Worm (Caenorhabditis elegans) whole organism, mixed stage, embryonic: ENCODE measurements around the gene F13E9.5.

ENCODE experiments used
- bed-3 ChIP-seq: fragments of 200-800 bp; sonication (Bioruptor generic); optimal IDR thresholded peaks from 3 replicates; lab custom pipeline; 2018; ENCODE audit warnings: mild to moderate bottlenecking, missing genetic modification characterization, moderate library complexity, missing compliant biosample characterization
- blmp-1 ChIP-seq: fragments of 150-350 bp; optimal IDR thresholded peaks from 2 replicates; lab custom pipeline; 2014; ENCODE audit warnings: missing biosample characterization, missing genetic modification characterization
- ceh-39 ChIP-seq: fragments of 150-350 bp; optimal IDR thresholded peaks from 2 replicates; lab custom pipeline; 2014; ENCODE audit warnings: missing biosample characterization, missing genetic modification characterization
- ceh-43 ChIP-seq: fragments of 200-800 bp; sonication (Bioruptor generic); optimal IDR thresholded peaks from 2 replicates; lab custom pipeline; 2018; ENCODE audit warnings: mild to moderate bottlenecking, missing genetic modification characterization, moderate library complexity, missing compliant biosample characterization
- ceh-83 ChIP-seq: fragments of 200-800 bp; sonication (Bioruptor generic); optimal IDR thresholded peaks from 2 replicates; lab custom pipeline; 2018; ENCODE audit warnings: mild to moderate bottlenecking, missing genetic modification characterization, missing compliant biosample characterization
- cnd-1 ChIP-seq: fragments of 200-800 bp; sonication (Bioruptor generic); optimal IDR thresholded peaks from 2 replicates; lab custom pipeline; 2018; ENCODE audit warnings: mild to moderate bottlenecking, missing genetic modification characterization, missing compliant biosample characterization
- drap-1 ChIP-seq: fragments of 200-800 bp; sonication (Bioruptor generic); optimal IDR thresholded peaks from 3 replicates; lab custom pipeline; 2018; ENCODE audit warnings: mild to moderate bottlenecking, missing genetic modification characterization, missing compliant biosample characterization
- elt-1 ChIP-seq: sonication (generic microtip); optimal IDR thresholded peaks from 2 replicates; lab custom pipeline; 2017; ENCODE audit warnings: missing genetic modification characterization, mild to moderate bottlenecking, missing compliant biosample characterization, antibody characterized with exemption, moderate library complexity, borderline replicate concordance; ENCODE audit not compliant: insufficient read depth
- elt-3 ChIP-seq: fragments of 150-350 bp; optimal IDR thresholded peaks from 2 replicates; lab custom pipeline; 2014; ENCODE audit warnings: missing biosample characterization, missing genetic modification characterization
- flh-1 ChIP-seq: fragments of 200-800 bp; sonication (Bioruptor generic); optimal IDR thresholded peaks from 2 replicates; lab custom pipeline; 2018; ENCODE audit warnings: mild to moderate bottlenecking, missing genetic modification characterization, moderate library complexity, missing compliant biosample characterization
- ham-2 ChIP-seq: fragments of 200-800 bp; sonication (Bioruptor generic); optimal IDR thresholded peaks from 2 replicates; lab custom pipeline; 2018; ENCODE audit warnings: mild to moderate bottlenecking, missing genetic modification characterization, missing compliant biosample characterization
- lin-13 ChIP-seq: fragments of 150-350 bp; optimal IDR thresholded peaks from 2 replicates; lab custom pipeline; 2014; ENCODE audit warnings: missing biosample characterization, missing genetic modification characterization
- lin-32 ChIP-seq: fragments of 200-800 bp; sonication (Bioruptor generic); optimal IDR thresholded peaks from 2 replicates; lab custom pipeline; 2018; ENCODE audit warnings: mild to moderate bottlenecking, missing genetic modification characterization, missing compliant biosample characterization
- lsy-2 ChIP-seq: fragments of 150-350 bp; optimal IDR thresholded peaks from 2 replicates; lab custom pipeline; 2014; ENCODE audit warnings: missing biosample characterization, missing genetic modification characterization
- mab-5 ChIP-seq: fragments of 150-350 bp; optimal IDR thresholded peaks from 2 replicates; lab custom pipeline; 2014; ENCODE audit warnings: missing biosample characterization, missing genetic modification characterization
- mep-1 ChIP-seq: fragments of 150-350 bp; optimal IDR thresholded peaks from 2 replicates; lab custom pipeline; 2017; ENCODE audit warnings: missing biosample characterization, missing genetic modification reagents, missing genetic modification characterization, inconsistent platforms
- mls-2 ChIP-seq: sonication (generic microtip); optimal IDR thresholded peaks from 2 replicates; lab custom pipeline; 2016; ENCODE audit warnings: mild to moderate bottlenecking, missing genetic modification characterization, moderate library complexity, missing compliant biosample characterization
- nhr-12 ChIP-seq: fragments of 150-350 bp; optimal IDR thresholded peaks from 2 replicates; lab custom pipeline; 2014; ENCODE audit warnings: missing biosample characterization, missing genetic modification characterization
- nhr-237 ChIP-seq: fragments of 150-350 bp; optimal IDR thresholded peaks from 2 replicates; lab custom pipeline; 2014; ENCODE audit warnings: missing biosample characterization, missing genetic modification characterization
- nhr-28 ChIP-seq: fragments of 150-350 bp; optimal IDR thresholded peaks from 2 replicates; lab custom pipeline; 2014; ENCODE audit warnings: missing biosample characterization, missing genetic modification characterization
- nhr-76 ChIP-seq: sonication (generic microtip); optimal IDR thresholded peaks from 2 replicates; lab custom pipeline; 2017; ENCODE audit warnings: missing biosample characterization, missing genetic modification characterization
- pha-4 ChIP-seq: fragments of 150-350 bp; optimal IDR thresholded peaks from 2 replicates; lab custom pipeline; 2018; ENCODE audit warnings: missing biosample characterization, missing genetic modification reagents, missing genetic modification characterization
- sem-2 ChIP-seq: fragments of 200-800 bp; sonication (Bioruptor generic); optimal IDR thresholded peaks from 2 replicates; lab custom pipeline; 2018; ENCODE audit warnings: mild to moderate bottlenecking, missing genetic modification characterization, missing compliant biosample characterization
- snpc-4 ChIP-seq: fragments of 150-350 bp; optimal IDR thresholded peaks from 2 replicates; lab custom pipeline; 2014; ENCODE audit warnings: missing biosample characterization, missing genetic modification characterization
- sptf-1 ChIP-seq: sonication (generic microtip); optimal IDR thresholded peaks from 2 replicates; lab custom pipeline; 2017; ENCODE audit warnings: mild to moderate bottlenecking, missing genetic modification characterization, moderate library complexity, missing compliant biosample characterization
- tbx-8 ChIP-seq: fragments of 200-800 bp; sonication (Bioruptor generic); optimal IDR thresholded peaks from 2 replicates; lab custom pipeline; 2018; ENCODE audit warnings: mild to moderate bottlenecking, missing genetic modification characterization, moderate library complexity, missing compliant biosample characterization
- unc-120 ChIP-seq: sonication (generic microtip); optimal IDR thresholded peaks from 2 replicates; lab custom pipeline; 2017; ENCODE audit warnings: missing genetic modification characterization, missing compliant biosample characterization; ENCODE audit not compliant: poor library complexity, severe bottlenecking
- unc-39 ChIP-seq: fragments of 150-350 bp; optimal IDR thresholded peaks from 2 replicates; lab custom pipeline; 2014; ENCODE audit warnings: missing biosample characterization, missing genetic modification characterization
- zip-8 ChIP-seq: fragments of 150-350 bp; optimal IDR thresholded peaks from 2 replicates; lab custom pipeline; 2014; ENCODE audit warnings: missing biosample characterization, missing genetic modification characterization
- ztf-11 ChIP-seq: fragments of 150-350 bp; optimal IDR thresholded peaks from 2 replicates; lab custom pipeline; 2014; ENCODE audit warnings: missing biosample characterization, missing genetic modification characterization

The F13E9.5 gene

DNA sequence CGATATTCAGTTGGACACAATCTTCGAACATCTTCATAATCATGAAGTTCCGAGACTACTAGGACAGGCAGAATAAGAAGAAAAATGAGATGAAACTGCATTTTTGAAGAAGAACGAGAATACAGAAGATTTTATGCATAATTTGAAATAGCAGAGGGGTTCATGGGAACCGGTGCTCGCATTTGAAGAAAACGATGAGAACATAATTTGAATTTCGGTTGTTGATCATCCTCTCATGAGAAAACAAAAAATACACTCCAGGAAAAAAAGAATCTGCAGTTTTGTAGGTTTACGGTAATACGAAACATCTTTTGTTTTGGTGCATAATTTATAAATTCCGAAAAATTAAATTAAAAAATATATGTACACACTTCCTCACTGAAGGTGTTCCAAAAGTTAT, 1.8 kb upstream of the F13E9.5 start, which contains the start of gene srlf-11:
srlf-11 (minus strand) TSS at position 101 of the 400 bp plus-strand sequence.
- TF ChIP-seq unc-120 (tag; lab: Kevin White, UChicago) (no peak), sptf-1 (tag; lab: Kevin White, UChicago) (no peak), ztf-11 (tag; lab: Kevin White, UChicago) (no peak), cnd-1 (tag; lab: Kevin White, UChicago) (no peak), lin-32 (GFP tag; lab: Kevin White, UChicago) (no peak), mep-1 (no peak), mls-2 (tag; lab: Kevin White, UChicago) (no peak), mab-5 (tag; lab: Kevin White, UChicago) (no peak), ceh-83 (no peak), bed-3 (GFP tag; lab: Kevin White, UChicago) (no peak), snpc-4 (tag; lab: Kevin White, UChicago) (no peak), drap-1 (GFP tag; lab: Kevin White, UChicago) (no peak), ceh-43 (GFP tag; lab: Kevin White, UChicago) (no peak), blmp-1 (tag; lab: Kevin White, UChicago) (no peak), nhr-237 (tag; lab: Kevin White, UChicago) (no peak), tbx-8 (GFP tag; lab: Kevin White, UChicago) (no peak), flh-1 (GFP tag; lab: Kevin White, UChicago) (no peak), zip-8 (no peak), nhr-76 (no peak)

DNA sequence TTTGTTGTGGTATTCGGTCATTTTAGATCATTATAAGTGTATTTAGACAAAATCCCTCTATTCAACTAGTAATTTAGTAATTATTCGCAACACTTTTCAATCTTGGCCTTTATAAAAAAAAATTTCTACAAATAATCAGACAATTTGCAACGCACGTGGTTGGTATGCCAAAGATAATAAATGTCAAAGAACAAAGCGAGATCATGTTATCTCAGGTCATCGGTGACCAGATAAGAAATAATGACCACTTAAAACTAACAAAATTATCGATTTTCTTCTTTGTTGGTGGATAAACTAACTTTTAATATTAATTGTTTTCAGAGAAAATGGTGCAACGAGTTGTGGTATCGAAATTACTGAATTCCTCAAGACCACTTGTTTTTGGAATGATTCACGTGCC, 2.9 kb downstream of the F13E9.5 start, which contains the start of gene F13E9.13:
F13E9.13 (plus strand) TSS at position 317 of the 400 bp plus-strand sequence.
- TF ChIP-seq elt-1 (tag; lab: Kevin White, UChicago), result peak; percentile 88
- TF ChIP-seq mls-2 (tag; lab: Kevin White, UChicago), result no peak

DNA sequence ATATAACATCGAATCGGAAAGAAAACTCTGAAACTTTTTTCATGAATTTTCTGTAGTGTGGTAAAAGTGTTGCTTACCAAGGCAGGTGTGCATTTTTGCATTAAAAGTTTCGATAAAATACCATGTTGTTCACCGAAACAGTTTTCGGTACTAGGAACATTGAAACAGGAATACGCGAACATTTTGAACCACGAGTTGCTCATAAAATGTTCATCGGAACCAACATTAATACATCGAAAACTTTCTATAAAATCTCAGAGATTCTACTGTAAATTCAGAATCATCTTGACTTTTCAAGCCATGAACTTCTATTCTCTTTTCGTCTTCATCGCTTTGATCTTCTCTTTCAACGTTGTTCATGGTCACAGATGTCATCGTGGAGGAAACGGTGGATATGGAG, 3.9 kb downstream of the F13E9.5 start, which contains the start of gene fipr-15:
fipr-15 (plus strand) TSS at position 301 of the 400 bp plus-strand sequence.
- TF ChIP-seq lsy-2 (tag; lab: Kevin White, UChicago) (no peak), sem-2 (GFP tag; lab: Kevin White, UChicago) (no peak), elt-3 (tag; lab: Kevin White, UChicago) (no peak), nhr-237 (tag; lab: Kevin White, UChicago) (no peak)

- TF ChIP-seq blmp-1 (tag; lab: Kevin White, UChicago) (no peak), elt-1 (tag; lab: Kevin White, UChicago) (no peak), lin-13 (no peak), ceh-83 (no peak), unc-39 (tag; lab: Kevin White, UChicago) (no peak), elt-3 (tag; lab: Kevin White, UChicago) (no peak), lsy-2 (tag; lab: Kevin White, UChicago) (no peak), drap-1 (GFP tag; lab: Kevin White, UChicago) (no peak), sptf-1 (tag; lab: Kevin White, UChicago) (no peak), ceh-43 (GFP tag; lab: Kevin White, UChicago) (no peak), ham-2 (GFP tag; lab: Kevin White, UChicago) (no peak), mab-5 (tag; lab: Kevin White, UChicago) (no peak), nhr-237 (tag; lab: Kevin White, UChicago) (no peak), pha-4 (no peak), flh-1 (GFP tag; lab: Kevin White, UChicago) (no peak), lin-32 (GFP tag; lab: Kevin White, UChicago) (no peak), nhr-12 (tag; lab: Kevin White, UChicago) (no peak)
These were observed 4.6 kb downstream of the F13E9.5 start, which contains the start of gene sdz-13 for ce11 chrIV:10879542-10879941. TSS of gene sdz-13 (minus strand) at chrIV:10879642.

ce11 chrIV:10876844-10877243, 7.3 kb downstream of the F13E9.5 start, which contains the start of gene fipr-14:
TSS of gene fipr-14 (plus strand) at chrIV:10877144.
- TF ChIP-seq lin-32 (GFP tag; lab: Kevin White, UChicago) (no peak), mls-2 (tag; lab: Kevin White, UChicago) (no peak), flh-1 (GFP tag; lab: Kevin White, UChicago) (no peak), bed-3 (GFP tag; lab: Kevin White, UChicago) (no peak), nhr-76 (no peak), zip-8 (no peak), drap-1 (GFP tag; lab: Kevin White, UChicago) (no peak), cnd-1 (tag; lab: Kevin White, UChicago) (no peak), nhr-28 (no peak), elt-1 (tag; lab: Kevin White, UChicago) (no peak), snpc-4 (tag; lab: Kevin White, UChicago) (no peak), ztf-11 (tag; lab: Kevin White, UChicago) (no peak), ceh-39 (no peak)
- TF ChIP-seq, all 35 proteins: peak for 0
